Fruit fly (Drosophila melanogaster): ENCODE measurements around the gene Gos28.

- TF ChIP-seq CG3032 (tag; optimal IDR thresholded peaks at IDR 0.05): no peak
- no peak for TF ChIP-seq Gug (GFP tag; IDR thresholded peaks at IDR 0.05)
Observed at dm6 chr3R:18694952-18695351, 31.4 kb downstream of the Gos28 start, which contains the start of gene CG34282.

All from whole organism, prepupa.